Worm (Caenorhabditis elegans) whole organism, early embryonic: ENCODE measurements around the gene npp-23.

Source experiments
- ama-1 ChIP-seq: fragments of 150-350 bp; optimal IDR thresholded peaks from 2 replicates; lab custom pipeline; 2014
- ceh-13 ChIP-seq: fragments of 200-800 bp; sonication (Bioruptor generic); optimal IDR thresholded peaks from 2 replicates; lab custom pipeline; 2018; ENCODE audit warnings: mild to moderate bottlenecking, missing genetic modification characterization, missing compliant biosample characterization
- flt-1 ChIP-seq: fragments of 200-800 bp; sonication (Bioruptor generic); IDR thresholded peaks from 2 replicates; pipeline ENCODE4 v1.3.6; 2022; ENCODE audit warnings: missing genetic modification characterization, missing compliant biosample characterization
- tra-4 ChIP-seq: sonication (generic microtip); optimal IDR thresholded peaks from 2 replicates; lab custom pipeline; 2017; ENCODE audit warnings: missing genetic modification characterization, missing compliant biosample characterization

DNA sequence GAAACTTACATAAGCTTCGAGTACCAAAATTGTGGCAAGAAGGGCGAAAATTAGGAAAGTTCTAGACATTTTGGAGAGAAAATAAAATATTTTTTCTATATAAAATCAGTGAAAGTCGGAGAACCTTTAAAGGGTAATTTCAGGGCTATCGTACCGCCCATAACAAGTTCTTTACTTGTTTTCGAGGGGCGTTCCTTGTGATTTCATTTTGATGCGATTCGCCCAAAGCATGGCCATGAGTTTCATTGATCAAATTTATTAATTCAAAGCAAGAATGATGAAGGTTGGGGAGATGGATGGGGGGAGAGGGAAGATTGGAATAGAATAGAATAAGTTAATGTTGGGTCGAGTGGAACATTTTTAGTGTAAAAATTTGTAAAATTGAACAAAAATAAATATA lies 46.5 kb upstream of the npp-23 start, which contains the start of gene C27B7.9:
- TF ChIP-seq ama-1, result no peak
- no peak for TF ChIP-seq flt-1 (GFP tag; lab: Robert Waterston, UW)
- no peak for TF ChIP-seq tra-4 (tag; lab: Kevin White, UChicago)
- TF ChIP-seq ceh-13, result no peak
